Fruit fly (Drosophila melanogaster): ENCODE data around the gene PpD3.

dm6 chr3R:9779764-9780163, 32.1 kb downstream of the PpD3 start, which contains the start of gene CG12947:
- TF ChIP-seq Clk (GFP tag; optimal IDR thresholded peaks at IDR 0.05) = no peak
- no peak for TF ChIP-seq ovo (GFP tag; optimal IDR thresholded peaks at IDR 0.05)
- no peak for TF ChIP-seq kay (GFP tag; ENCODE audit: borderline replicate concordance)
- no peak for TF ChIP-seq CG7045 (GFP tag; optimal IDR thresholded peaks at IDR 0.05)
- no peak for TF ChIP-seq cnc (optimal IDR thresholded peaks at IDR 0.05)
- no peak for TF ChIP-seq Hr96 (GFP tag; optimal IDR thresholded peaks at IDR 0.05)
- TF ChIP-seq CG12768 (GFP tag; optimal IDR thresholded peaks at IDR 0.05) = no peak

Data from whole organism, adult.